Worm (Caenorhabditis elegans) whole organism, midembryonic: ENCODE data around the gene mrps-18C.

Experiments
- flt-1 ChIP-seq: fragments of 200-800 bp; sonication (Bioruptor generic); IDR thresholded peaks from 2 replicates; pipeline ENCODE4 v1.3.6; 2022; ENCODE audit warnings: missing genetic modification characterization, missing compliant biosample characterization
- klf-2 ChIP-seq: fragments of 200-800 bp; sonication (Bioruptor generic); conservative IDR thresholded peaks from 2 replicates; pipeline ENCODE4 v1.3.6; 2022; ENCODE audit warnings: missing genetic modification reagents, missing genetic modification characterization, missing compliant biosample characterization

ce11 chrIII:4951210-4951609 lies 15.8 kb downstream of the mrps-18C start:
- TF ChIP-seq klf-2 (no peak), flt-1 (GFP tag; lab: Robert Waterston, UW) (no peak)
